Worm (Caenorhabditis elegans) whole organism, L3 larva: ENCODE measurements around the gene F48F5.6.

Experiments
- lin-39 ChIP-seq: fragments of 150-350 bp; optimal IDR thresholded peaks from 2 replicates; lab custom pipeline; 2018; ENCODE audit warnings: missing biosample characterization, missing genetic modification reagents, missing genetic modification characterization
- zag-1 ChIP-seq: fragments of 150-350 bp; optimal IDR thresholded peaks from 2 replicates; lab custom pipeline; 2014; ENCODE audit warnings: missing biosample characterization, missing genetic modification characterization

DNA sequence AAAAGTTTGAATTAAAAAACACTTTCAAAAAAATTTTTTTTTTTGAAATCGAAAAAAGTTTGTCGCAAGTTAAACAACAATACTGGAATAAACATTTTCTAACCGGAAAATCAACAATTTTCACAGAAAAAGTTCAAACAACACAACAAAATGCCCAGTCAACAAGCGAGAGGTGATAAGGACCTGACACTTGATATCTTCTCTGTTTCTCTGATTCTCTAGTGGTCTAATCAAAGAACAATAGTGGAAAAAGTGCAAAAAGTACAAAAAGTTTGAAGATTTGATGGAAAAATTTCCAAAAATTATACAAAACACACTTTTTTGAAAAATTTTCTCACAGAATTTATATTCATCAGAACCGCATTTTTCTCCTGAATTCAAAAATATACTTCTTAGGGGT lies 29.6 kb downstream of the F48F5.6 start:
- TF ChIP-seq lin-39 (no peak), zag-1 (tag; lab: Kevin White, UChicago) (no peak)
